Fruit fly (Drosophila melanogaster): ENCODE data around the gene Rev1.

Rev1 gene

dm6 chr3L:636434-636833 lies 17.7 kb upstream of the Rev1 start (continued):
- peak; percentile 58 for TF ChIP-seq Spps (tag; optimal IDR thresholded peaks at IDR 0.05)
- peak; percentile 64 for TF ChIP-seq Ptx1 (GFP tag; IDR thresholded peaks at IDR 0.05)
- TF ChIP-seq CG1832 (GFP tag; optimal IDR thresholded peaks at IDR 0.05), result no peak
- peak; percentile 75 for TF ChIP-seq CG18262 (tag; optimal IDR thresholded peaks at IDR 0.05)
- peak; percentile 71 for TF ChIP-seq row (GFP tag; IDR thresholded peaks at IDR 0.05)
- no peak for TF ChIP-seq ash1 (GFP tag; optimal IDR thresholded peaks at IDR 0.05)
- TF ChIP-seq lov (optimal IDR thresholded peaks at IDR 0.05), result no peak
- 0 out of 3 replicates have a peak, but pooled peaks have one; percentile 69 for TF ChIP-seq lov (GFP tag; IDR thresholded peaks at IDR 0.05)
- TF ChIP-seq CG31441 (GFP tag; IDR thresholded peaks at IDR 0.05), result peak; percentile 72
- no peak for TF ChIP-seq Lim3 (GFP tag; IDR thresholded peaks at IDR 0.05)
- TF ChIP-seq CG30431 (GFP tag; optimal IDR thresholded peaks at IDR 0.05), result peak; percentile 59
- TF ChIP-seq seq (GFP tag; IDR thresholded peaks at IDR 0.05), result peak; percentile 49; the same call in 1 of the 2 replicates
- TF ChIP-seq Fer2 (tag; optimal IDR thresholded peaks at IDR 0.05), result no peak
- TF ChIP-seq Lpt (GFP tag; optimal IDR thresholded peaks at IDR 0.05), result no peak
- TF ChIP-seq CG2875 (GFP tag; optimal IDR thresholded peaks at IDR 0.05), result peak; percentile 71
- TF ChIP-seq Rx (GFP tag; IDR thresholded peaks at IDR 0.05), result peak; percentile 72
- TF ChIP-seq Abd-B (GFP tag; optimal IDR thresholded peaks at IDR 0.05), result peak; percentile 15
- peak; percentile 16 for TF ChIP-seq CG18599 (GFP tag; optimal IDR thresholded peaks at IDR 0.05)
- TF ChIP-seq vfl (GFP tag; optimal IDR thresholded peaks at IDR 0.05), result no peak
- TF ChIP-seq HHEX (GFP tag; optimal IDR thresholded peaks at IDR 0.05), result peak; percentile 6
- TF ChIP-seq CG10366 (GFP tag; IDR thresholded peaks at IDR 0.05), result peak; percentile 72
- TF ChIP-seq CG4707 (GFP tag; optimal IDR thresholded peaks at IDR 0.05), result peak; percentile 92
- TF ChIP-seq NC2β (GFP tag; optimal IDR thresholded peaks at IDR 0.05), result peak; percentile 64
- no peak for TF ChIP-seq rib (GFP tag; IDR thresholded peaks at IDR 0.05)
- TF ChIP-seq CG7745 (tag; optimal IDR thresholded peaks at IDR 0.05), result no peak
- peak; percentile 29 for TF ChIP-seq CG4854 (GFP tag; optimal IDR thresholded peaks at IDR 0.05)
- no peak for TF ChIP-seq CG10147 (GFP tag; optimal IDR thresholded peaks at IDR 0.05)
- peak; percentile 61 for TF ChIP-seq D19A (tag; optimal IDR thresholded peaks at IDR 0.05)
- TF ChIP-seq zen (tag; optimal IDR thresholded peaks at IDR 0.05), result peak; percentile 49
- no peak for TF ChIP-seq kah (GFP tag; optimal IDR thresholded peaks at IDR 0.05)
- TF ChIP-seq Hmr (GFP tag; optimal IDR thresholded peaks at IDR 0.05), result no peak
- peak; percentile 24; the same call in 1 of the 2 replicates for TF ChIP-seq stc (GFP tag; IDR thresholded peaks at IDR 0.05)
- peak; percentile 75 for TF ChIP-seq CG17359 (tag; optimal IDR thresholded peaks at IDR 0.05)
- peak; percentile 82 for TF ChIP-seq CG17328 (GFP tag; IDR thresholded peaks at IDR 0.05)
- TF ChIP-seq Doc2 (GFP tag; IDR thresholded peaks at IDR 0.05), result no peak
- TF ChIP-seq Camta (GFP tag; optimal IDR thresholded peaks at IDR 0.05), result peak; percentile 16
- TF ChIP-seq pan (optimal IDR thresholded peaks at IDR 0.05), result no peak
- TF ChIP-seq pan (GFP tag; optimal IDR thresholded peaks at IDR 0.05 in 1 of 2, IDR thresholded peaks at IDR 0.05 in 1 of 2), result peak in 1 of 2 experiments; percentile 67
- peak; percentile 42 for TF ChIP-seq CG4730 (GFP tag; IDR thresholded peaks at IDR 0.05)
- peak; percentile 52 for TF ChIP-seq CG11723 (GFP tag; optimal IDR thresholded peaks at IDR 0.05)
- TF ChIP-seq vvl (GFP tag; IDR thresholded peaks at IDR 0.05), result peak; percentile 82
- peak; percentile 51 for TF ChIP-seq CoRest (tag; optimal IDR thresholded peaks at IDR 0.05)
- peak; percentile 31; the same call in 1 of the 2 replicates for TF ChIP-seq E2f2 (GFP tag; IDR thresholded peaks at IDR 0.05)
- peak; percentile 33 for TF ChIP-seq CG10654 (GFP tag; optimal IDR thresholded peaks at IDR 0.05)
- TF ChIP-seq ttk (GFP tag; IDR thresholded peaks at IDR 0.05), result peak; percentile 59; the same call in 1 of the 2 replicates
- 0 out of 3 replicates have a peak, but pooled peaks have one; percentile 27 for TF ChIP-seq CG14860 (GFP tag; IDR thresholded peaks at IDR 0.05; ENCODE audit: partially characterized antibody)
- TF ChIP-seq Mad (GFP tag; optimal IDR thresholded peaks at IDR 0.05), result peak; percentile 57
- peak; percentile 62 for TF ChIP-seq H2.0 (GFP tag; IDR thresholded peaks at IDR 0.05)
- TF ChIP-seq Atf-2 (GFP tag; optimal IDR thresholded peaks at IDR 0.05), result peak; percentile 29
- TF ChIP-seq Hr51 (GFP tag; optimal IDR thresholded peaks at IDR 0.05), result peak; percentile 24 to 63
- TF ChIP-seq ro (GFP tag; IDR thresholded peaks at IDR 0.05), result peak; percentile 21; the same call in 1 of the 2 replicates
